Worm (Caenorhabditis elegans) whole organism, young adult: Measurements from ENCODE around the gene C05D9.7.

Source experiments
- B0261.1 ChIP-seq: sonication (generic microtip); optimal IDR thresholded peaks from 2 replicates; lab custom pipeline; 2016; ENCODE audit warnings: mild to moderate bottlenecking, missing genetic modification characterization, moderate library complexity, missing compliant biosample characterization
- B0336.3 ChIP-seq: fragments of 200-800 bp; sonication (Bioruptor generic); IDR thresholded peaks from 2 replicates; pipeline ENCODE4 v1.3.6; 2022; ENCODE audit warnings: missing genetic modification characterization, missing compliant biosample characterization
- C17E4.6 ChIP-seq: fragments of 200-800 bp; sonication (Bioruptor generic); IDR thresholded peaks from 2 replicates; pipeline ENCODE4 v1.3.6; 2022; ENCODE audit warnings: missing genetic modification reagents, missing genetic modification characterization, missing compliant biosample characterization
- F39B2.1 ChIP-seq: fragments of 200-800 bp; sonication (Bioruptor generic); IDR thresholded peaks from 2 replicates; pipeline ENCODE4 v1.3.6; 2022; ENCODE audit warnings: missing genetic modification reagents, missing genetic modification characterization, missing compliant biosample characterization
- F57C9.4 ChIP-seq: sonication (generic microtip); optimal IDR thresholded peaks from 2 replicates; lab custom pipeline; 2017; ENCODE audit warnings: mild to moderate bottlenecking, missing genetic modification characterization, missing compliant biosample characterization
- T26A5.8 ChIP-seq: sonication (generic microtip); optimal IDR thresholded peaks from 2 replicates; lab custom pipeline; 2016; ENCODE audit warnings: missing genetic modification characterization, missing compliant biosample characterization
- Y53G8AR.9 ChIP-seq: fragments of 200-800 bp; sonication (Bioruptor generic); conservative IDR thresholded peaks from 2 replicates; pipeline ENCODE4 v1.3.6; 2022; ENCODE audit warnings: missing genetic modification reagents, missing genetic modification characterization, missing compliant biosample characterization
- Y56A3A.18 ChIP-seq: fragments of 200-800 bp; sonication (Bioruptor generic); IDR thresholded peaks from 2 replicates; pipeline ENCODE4 v1.3.6; 2022; ENCODE audit warnings: missing genetic modification reagents, missing genetic modification characterization, missing compliant biosample characterization
- cebp-1 ChIP-seq, 2 experiments: fragments of 200-800 bp in 1 of 2; sonication (Bioruptor generic) in 1 of 2; sonication (generic microtip) in 1 of 2; IDR thresholded peaks in 1 of 2; optimal IDR thresholded peaks in 1 of 2; 2 replicates each; pipeline versions ENCODE4 v1.3.6 to Lab custom; 2017 to 2022; ENCODE audit warnings: missing compliant biosample characterization in 2 of 2, missing genetic modification characterization in 2 of 2, mild to moderate bottlenecking in 1 of 2, missing genetic modification reagents in 1 of 2, moderate library complexity in 1 of 2
- ceh-58 ChIP-seq: fragments of 200-800 bp; sonication (Bioruptor generic); IDR thresholded peaks from 2 replicates; pipeline ENCODE4 v1.3.6; 2022; ENCODE audit warnings: missing genetic modification characterization, missing compliant biosample characterization
- die-1 ChIP-seq: sonication (generic microtip); optimal IDR thresholded peaks from 2 replicates; lab custom pipeline; 2016; ENCODE audit warnings: missing genotype, mild to moderate bottlenecking, missing genetic modification characterization, missing compliant biosample characterization
- dox-1 ChIP-seq: fragments of 200-800 bp; sonication (Bioruptor generic); IDR thresholded peaks from 2 replicates; pipeline ENCODE4 v1.3.6; 2022; ENCODE audit warnings: missing genetic modification reagents, missing genetic modification characterization, missing compliant biosample characterization
- dpff-1 ChIP-seq: sonication (generic microtip); optimal IDR thresholded peaks from 2 replicates; lab custom pipeline; 2017; ENCODE audit warnings: mild to moderate bottlenecking, missing genetic modification characterization, missing compliant biosample characterization
- ekl-4 ChIP-seq: fragments of 200-800 bp; sonication (Bioruptor generic); IDR thresholded peaks from 2 replicates; pipeline ENCODE4 v1.3.6; 2022; ENCODE audit warnings: missing genetic modification reagents, missing genetic modification characterization, missing compliant biosample characterization
- hlh-26 ChIP-seq: fragments of 200-800 bp; sonication (Bioruptor generic); conservative IDR thresholded peaks from 2 replicates; pipeline ENCODE4 v1.3.6; 2022; ENCODE audit warnings: missing genetic modification reagents, missing genetic modification characterization, missing compliant biosample characterization
- hmg-1.2 ChIP-seq: fragments of 200-800 bp; sonication (Bioruptor generic); IDR thresholded peaks from 2 replicates; pipeline ENCODE4 v1.3.6; 2022; ENCODE audit warnings: missing genetic modification reagents, missing genetic modification characterization, missing compliant biosample characterization
- hmg-20 ChIP-seq: fragments of 200-800 bp; sonication (Bioruptor generic); IDR thresholded peaks from 2 replicates; pipeline ENCODE4 v1.3.6; 2022; ENCODE audit warnings: missing genetic modification reagents, missing genetic modification characterization, missing compliant biosample characterization
- let-526 ChIP-seq: fragments of 200-800 bp; sonication (Bioruptor generic); IDR thresholded peaks from 2 replicates; pipeline ENCODE4 v1.3.6; 2022; ENCODE audit warnings: missing genetic modification reagents, missing genetic modification characterization, missing compliant biosample characterization
- lin-26 ChIP-seq: fragments of 200-800 bp; sonication (Bioruptor generic); IDR thresholded peaks from 2 replicates; pipeline ENCODE4 v1.3.6; 2022; ENCODE audit warnings: missing genetic modification reagents, missing genetic modification characterization, missing compliant biosample characterization
- lin-54 ChIP-seq: fragments of 200-800 bp; sonication (Bioruptor generic); optimal IDR thresholded peaks from 2 replicates; lab custom pipeline; 2018; ENCODE audit warnings: mild to moderate bottlenecking, missing genetic modification characterization, missing compliant biosample characterization
- madf-10 ChIP-seq: sonication (generic microtip); optimal IDR thresholded peaks from 2 replicates; lab custom pipeline; 2016; ENCODE audit warnings: mild to moderate bottlenecking, missing genetic modification characterization, missing compliant biosample characterization
- madf-3 ChIP-seq: fragments of 200-800 bp; sonication (Bioruptor generic); IDR thresholded peaks from 2 replicates; pipeline ENCODE4 v1.3.6; 2022; ENCODE audit warnings: missing genetic modification reagents, missing genetic modification characterization, missing compliant biosample characterization
- nfyb-1 ChIP-seq: fragments of 200-800 bp; sonication (Bioruptor generic); IDR thresholded peaks from 2 replicates; pipeline ENCODE4 v1.3.6; 2022; ENCODE audit warnings: missing genetic modification reagents, missing genetic modification characterization, missing compliant biosample characterization
- nhr-179 ChIP-seq: sonication (generic microtip); optimal IDR thresholded peaks from 2 replicates; lab custom pipeline; 2016; ENCODE audit warnings: mild to moderate bottlenecking, missing genetic modification characterization, missing compliant biosample characterization
- pha-4 ChIP-seq: fragments of 150-350 bp; sonication (generic microtip); optimal IDR thresholded peaks from 2 replicates; lab custom pipeline; 2014; ENCODE audit warnings: missing biosample characterization, missing genetic modification reagents, missing genetic modification characterization
- rcor-1 ChIP-seq: fragments of 200-800 bp; sonication (Bioruptor generic); IDR thresholded peaks from 2 replicates; pipeline ENCODE4 v1.3.6; 2022; ENCODE audit warnings: missing genetic modification reagents, missing genetic modification characterization, missing compliant biosample characterization
- repo-1 ChIP-seq: sonication (generic microtip); optimal IDR thresholded peaks from 2 replicates; lab custom pipeline; 2017; ENCODE audit warnings: mild to moderate bottlenecking, missing genetic modification characterization, missing compliant biosample characterization
- rpc-1 ChIP-seq, 2 experiments: fragments of 150-350 bp in 1 of 2; sonication (generic microtip) in 1 of 2; optimal IDR thresholded peaks; 2 replicates each; lab custom pipeline; 2014 to 2018; ENCODE audit warnings: missing biosample characterization in 1 of 2, missing genetic modification characterization in 1 of 2, missing genetic modification reagents in 1 of 2, missing genotype in 1 of 2
- snpc-1.1 ChIP-seq: sonication (generic microtip); optimal IDR thresholded peaks from 2 replicates; lab custom pipeline; 2017; ENCODE audit warnings: missing genetic modification characterization, mild to moderate bottlenecking, missing compliant biosample characterization, antibody characterized with exemption, moderate library complexity, missing genotype, missing genetic modification reagents; ENCODE audit not compliant: insufficient read depth
- sptf-2 ChIP-seq: fragments of 200-800 bp; sonication (Bioruptor generic); optimal IDR thresholded peaks from 2 replicates; lab custom pipeline; 2018; ENCODE audit warnings: mild to moderate bottlenecking, missing genetic modification characterization, missing compliant biosample characterization
- tbp1 ChIP-seq: fragments of 200-800 bp; sonication (Bioruptor generic); optimal IDR thresholded peaks from 2 replicates; lab custom pipeline; 2018; ENCODE audit warnings: mild to moderate bottlenecking, missing genetic modification characterization, missing compliant biosample characterization
- xnd-1 ChIP-seq: sonication (generic microtip); optimal IDR thresholded peaks from 2 replicates; lab custom pipeline; 2016; ENCODE audit warnings: missing genotype, missing genetic modification reagents, missing genetic modification characterization, missing compliant biosample characterization
- zfh-2 ChIP-seq: fragments of 200-800 bp; sonication (Bioruptor generic); conservative IDR thresholded peaks from 2 replicates; pipeline ENCODE4 v1.3.6; 2022; ENCODE audit warnings: missing genetic modification reagents, missing genetic modification characterization, missing compliant biosample characterization
- ztf-25 ChIP-seq: fragments of 200-800 bp; sonication (Bioruptor generic); IDR thresholded peaks from 2 replicates; pipeline ENCODE4 v1.3.6; 2022; ENCODE audit warnings: missing genetic modification reagents, missing genetic modification characterization, missing compliant biosample characterization
- ztf-28 ChIP-seq: fragments of 200-800 bp; sonication (Bioruptor generic); IDR thresholded peaks from 2 replicates; pipeline ENCODE4 v1.3.6; 2022; ENCODE audit warnings: missing genetic modification reagents, missing genetic modification characterization, missing compliant biosample characterization

The C05D9.7 gene

DNA sequence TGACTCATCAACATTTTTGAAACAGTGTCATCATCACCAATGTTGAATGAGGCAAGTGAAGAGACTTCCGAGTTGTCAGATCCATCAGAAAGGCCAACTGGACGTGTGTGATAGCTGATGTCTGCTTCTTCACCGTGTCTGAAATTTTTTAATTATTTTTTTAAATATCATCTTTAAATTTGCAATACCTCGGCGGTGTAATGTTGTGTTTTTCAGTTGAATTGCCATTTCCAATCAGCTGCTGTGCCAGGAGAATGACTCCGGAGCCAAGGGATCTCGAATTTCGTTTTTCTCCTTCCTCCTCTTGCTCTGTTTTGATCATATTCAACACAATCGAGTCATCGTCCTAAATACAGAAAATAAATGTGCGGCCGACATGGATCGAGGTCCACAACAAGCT is 34.2 kb downstream of the C05D9.7 start:
- TF ChIP-seq T26A5.8 (tag; lab: Kevin White, UChicago) (no peak), repo-1 (tag; lab: Kevin White, UChicago) (no peak), F57C9.4 (tag; lab: Kevin White, UChicago) (no peak), Y53G8AR.9 (GFP tag; lab: Robert Waterston, UW) (no peak), sptf-2 (no peak), hlh-26 (GFP tag; lab: Robert Waterston, UW) (no peak)
- TF ChIP-seq, all 124 proteins: peak for 0

DNA sequence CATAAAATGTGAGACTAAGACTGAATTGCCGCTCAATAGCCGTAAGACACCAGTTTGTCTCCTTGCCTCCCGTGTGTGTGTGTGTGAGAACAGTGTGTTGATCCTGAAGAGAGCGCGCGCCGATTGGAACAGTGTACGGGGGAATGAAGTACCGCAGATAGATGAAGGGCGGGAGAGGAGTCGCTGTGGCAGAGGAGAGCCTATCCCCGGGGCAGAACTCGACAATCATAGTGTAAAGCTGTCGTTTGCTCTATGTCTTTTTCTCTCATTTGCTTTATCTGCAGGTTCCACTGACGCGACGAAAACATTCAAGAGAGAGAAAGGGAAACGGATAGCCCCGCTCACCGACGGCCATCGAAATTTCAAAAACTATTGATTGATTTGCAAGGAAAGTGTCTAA is 37.3 kb downstream of the C05D9.7 start:
- peak; percentile 59 for TF ChIP-seq zfh-2 (GFP tag; lab: Robert Waterston, UW)
- no peak for TF ChIP-seq dox-1 (GFP tag; lab: Robert Waterston, UW)
- no peak for TF ChIP-seq sptf-2
- no peak for TF ChIP-seq ekl-4

ce11 chrX:1080549-1080948 is 38.7 kb downstream of the C05D9.7 start, which contains the start of gene pfn-3:
TSS of gene pfn-3 (minus strand) at chrX:1080649.
- TF ChIP-seq C17E4.6 (GFP tag; lab: Robert Waterston, UW) (no peak), ceh-58 (GFP tag; lab: Robert Waterston, UW) (no peak), cebp-1 (GFP tag; IDR thresholded peaks at IDR 0.05; lab: Robert Waterston, UW) (no peak), cebp-1 (tag; optimal IDR thresholded peaks at IDR 0.05; lab: Kevin White, UChicago) (peak; percentile 41), xnd-1 (no peak), madf-3 (GFP tag; lab: Robert Waterston, UW) (no peak)

- TF ChIP-seq hmg-1.2 (GFP tag; lab: Robert Waterston, UW) (no peak), pha-4 (no peak), madf-10 (tag; lab: Kevin White, UChicago) (no peak), ztf-28 (GFP tag; lab: Robert Waterston, UW) (no peak), die-1 (tag; lab: Kevin White, UChicago) (no peak), hmg-20 (no peak), B0336.3 (GFP tag; lab: Robert Waterston, UW) (no peak), snpc-1.1 (tag; lab: Kevin White, UChicago) (no peak), dpff-1 (tag; lab: Kevin White, UChicago) (no peak), let-526 (GFP tag; lab: Robert Waterston, UW) (no peak), lin-54 (GFP tag; lab: Kevin White, UChicago) (no peak), rpc-1 (optimal IDR thresholded peaks at IDR 0.05; lab: Kevin White, UChicago) (no peak), rpc-1 (tag; optimal IDR thresholded peaks at IDR 0.05; lab: Kevin White, UChicago) (no peak), F39B2.1 (GFP tag; lab: Robert Waterston, UW) (no peak), nhr-179 (tag; lab: Kevin White, UChicago) (no peak)
These were observed 47.1 kb downstream of the C05D9.7 start, which contains the start of gene lim-6 for ce11 chrX:1072152-1072551. TSS of gene lim-6 (plus strand) at chrX:1072452.

DNA sequence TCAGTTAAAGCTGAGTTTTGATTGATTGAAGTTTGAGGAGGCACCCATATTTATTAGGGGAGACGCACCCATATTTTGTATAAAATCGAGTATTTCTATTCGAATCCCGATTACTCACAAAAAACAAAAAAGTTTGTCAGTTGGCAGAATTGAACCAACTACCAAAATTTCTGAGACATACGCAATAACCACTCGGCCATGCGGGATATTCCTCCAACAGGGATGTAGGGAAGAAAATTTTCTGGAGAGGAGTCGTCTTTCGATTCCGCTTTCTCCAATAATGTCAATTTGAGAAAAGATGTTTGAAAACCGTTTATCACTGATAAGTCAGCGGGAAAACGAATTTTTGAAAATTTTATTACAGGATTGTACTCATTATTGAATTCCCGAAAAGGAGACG is 48.6 kb downstream of the C05D9.7 start:
- TF ChIP-seq rpc-1 (optimal IDR thresholded peaks at IDR 0.05; lab: Kevin White, UChicago) (peak; percentile 31), rpc-1 (tag; optimal IDR thresholded peaks at IDR 0.05; lab: Kevin White, UChicago) (peak; percentile 58), hmg-1.2 (GFP tag; lab: Robert Waterston, UW) (peak; percentile 61; the same call in 1 of the 2 replicates), dox-1 (GFP tag; lab: Robert Waterston, UW) (peak; percentile 66), ztf-25 (GFP tag; lab: Robert Waterston, UW) (0 out of 2 replicates have a peak, but pooled peaks have one; percentile 27), rcor-1 (GFP tag; lab: Robert Waterston, UW) (peak; percentile 44; the same call in 1 of the 2 replicates), tbp1 (GFP tag; lab: Kevin White, UChicago) (peak; percentile 80), lin-26 (GFP tag; lab: Robert Waterston, UW) (peak; percentile 71), nfyb-1 (GFP tag; lab: Robert Waterston, UW) (peak; percentile 45; the same call in 1 of the 2 replicates), B0261.1 (tag; lab: Kevin White, UChicago) (peak; percentile 55), Y56A3A.18 (GFP tag; lab: Robert Waterston, UW) (peak; percentile 68; the same call in 1 of the 2 replicates)
